Fruit fly (Drosophila melanogaster): ENCODE measurements around the gene CG9396.

Gene CG9396

DNA sequence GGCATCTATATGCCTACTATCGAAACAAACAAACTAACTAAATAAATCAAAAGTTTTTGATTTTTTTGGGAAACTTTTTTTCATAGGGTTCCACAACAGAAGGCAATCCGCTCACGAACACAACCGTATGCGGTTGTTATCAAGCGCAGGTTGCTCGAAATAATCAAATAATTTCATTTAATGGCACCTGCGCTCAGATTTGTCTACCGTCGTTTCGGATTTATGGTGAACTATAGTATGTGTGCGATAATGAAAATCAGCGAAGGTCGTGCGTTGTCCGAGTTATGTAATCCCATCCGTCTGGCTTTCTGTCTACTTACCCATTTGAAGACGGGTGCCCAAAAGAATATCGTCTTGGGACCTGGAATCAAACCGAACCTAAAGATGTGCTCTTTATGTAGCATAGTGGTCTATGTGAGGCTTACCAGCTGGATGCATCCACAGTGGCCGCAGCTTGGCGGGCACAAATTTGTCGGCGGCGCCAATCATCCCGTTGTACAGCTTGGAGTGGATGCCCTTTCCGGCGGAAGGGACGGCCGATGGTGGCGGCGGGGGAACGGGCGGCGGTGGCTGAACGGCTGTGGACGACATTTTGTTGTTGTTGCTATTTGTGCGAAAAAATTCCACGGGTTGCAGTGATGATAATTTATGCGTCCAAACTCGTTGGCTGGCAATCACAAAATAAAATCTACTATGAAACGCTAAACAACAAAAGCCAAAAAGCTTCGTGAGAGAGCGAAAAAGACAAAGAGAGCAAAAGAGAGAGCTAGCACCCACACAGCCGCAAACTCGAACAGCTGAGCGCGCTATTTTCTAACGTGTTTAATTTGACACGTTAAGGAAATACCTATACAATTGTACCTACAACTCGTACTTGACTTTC is 1.7 kb upstream of the CG9396 start (continued):
- TF ChIP-seq Spps (tag; optimal IDR thresholded peaks at IDR 0.05) (no peak), HHEX (GFP tag; optimal IDR thresholded peaks at IDR 0.05) (no peak), inv (GFP tag; IDR thresholded peaks at IDR 0.05; ENCODE audit: partially characterized antibody) (peak; percentile 11; the same call in 1 of the 2 replicates), CG12391 (tag; optimal IDR thresholded peaks at IDR 0.05) (no peak), psq (GFP tag; optimal IDR thresholded peaks at IDR 0.05) (no peak), CG4360 (GFP tag; IDR thresholded peaks at IDR 0.05) (peak; percentile 79), Mes4 (GFP tag; optimal IDR thresholded peaks at IDR 0.05) (no peak), CG11695 (GFP tag; IDR thresholded peaks at IDR 0.05) (no peak), CG13287 (GFP tag; IDR thresholded peaks at IDR 0.05; ENCODE audit: partially characterized antibody) (peak; percentile 10; the same call in 1 of the 2 replicates), CG4404 (GFP tag; IDR thresholded peaks at IDR 0.05) (no peak), br (optimal IDR thresholded peaks at IDR 0.05) (no peak), tna (GFP tag; IDR thresholded peaks at IDR 0.05; ENCODE audit: partially characterized antibody) (peak; percentile 55; the same call in 1 of the 2 replicates), Atf6 (GFP tag; IDR thresholded peaks at IDR 0.05) (peak; percentile 35; the same call in 1 of the 2 replicates), seq (GFP tag; IDR thresholded peaks at IDR 0.05) (peak; percentile 33; the same call in 1 of the 2 replicates), slp2 (GFP tag; optimal IDR thresholded peaks at IDR 0.05) (no peak), CG16813 (GFP tag; IDR thresholded peaks at IDR 0.05; ENCODE audit: partially characterized antibody) (no peak), CG6175 (GFP tag; IDR thresholded peaks at IDR 0.05) (no peak), CG30020 (tag; optimal IDR thresholded peaks at IDR 0.05) (no peak), hbn (GFP tag; IDR thresholded peaks at IDR 0.05; ENCODE audit: partially characterized antibody) (no peak), dimm (GFP tag; IDR thresholded peaks at IDR 0.05) (no peak), CG1233 (GFP tag; optimal IDR thresholded peaks at IDR 0.05) (no peak), CG42726 (GFP tag; IDR thresholded peaks at IDR 0.05; ENCODE audit: partially characterized antibody) (no peak), CG14667 (GFP tag; IDR thresholded peaks at IDR 0.05) (no peak), CG18262 (tag; optimal IDR thresholded peaks at IDR 0.05) (no peak), CG2120 (GFP tag; optimal IDR thresholded peaks at IDR 0.05) (no peak), Rfx (GFP tag; IDR thresholded peaks at IDR 0.05) (0 out of 2 replicates have a peak, but pooled peaks have one; percentile 32), E2f2 (GFP tag; IDR thresholded peaks at IDR 0.05) (no peak), CG17385 (GFP tag; optimal IDR thresholded peaks at IDR 0.05) (peak; percentile 12), aop (GFP tag; IDR thresholded peaks at IDR 0.05) (no peak), fd64A (GFP tag; optimal IDR thresholded peaks at IDR 0.05) (peak; percentile 21), CG15269 (tag; optimal IDR thresholded peaks at IDR 0.05) (peak; percentile 14), CrebB (tag; optimal IDR thresholded peaks at IDR 0.05) (no peak), CG32532 (GFP tag; IDR thresholded peaks at IDR 0.05) (peak; percentile 38; the same call in 1 of the 2 replicates), shn (GFP tag; optimal IDR thresholded peaks at IDR 0.05) (no peak), CG13775 (GFP tag; optimal IDR thresholded peaks at IDR 0.05) (no peak), Dll (GFP tag; IDR thresholded peaks at IDR 0.05; ENCODE audit: partially characterized antibody) (no peak), CG4707 (GFP tag; optimal IDR thresholded peaks at IDR 0.05) (peak; percentile 3), CG10959 (GFP tag; IDR thresholded peaks at IDR 0.05) (no peak), CG10565 (GFP tag; optimal IDR thresholded peaks at IDR 0.05) (no peak), CG3281 (GFP tag; optimal IDR thresholded peaks at IDR 0.05) (no peak), esg (GFP tag; conservative IDR thresholded peaks at IDR 0.05) (no peak), Ets65A (GFP tag) (peak; percentile 72), Hr51 (GFP tag; optimal IDR thresholded peaks at IDR 0.05) (no peak), CG16779 (GFP tag; IDR thresholded peaks at IDR 0.05) (no peak), CG4854 (GFP tag; optimal IDR thresholded peaks at IDR 0.05) (no peak), zen2 (GFP tag; IDR thresholded peaks at IDR 0.05; ENCODE audit: partially characterized antibody) (no peak), btn (GFP tag; optimal IDR thresholded peaks at IDR 0.05) (no peak), CG15514 (GFP tag; optimal IDR thresholded peaks at IDR 0.05) (no peak), Oli (tag; optimal IDR thresholded peaks at IDR 0.05) (no peak)

Measured in whole organism, embryonic.